Worm (Caenorhabditis elegans): ENCODE data around the gene lit-1.

DNA sequence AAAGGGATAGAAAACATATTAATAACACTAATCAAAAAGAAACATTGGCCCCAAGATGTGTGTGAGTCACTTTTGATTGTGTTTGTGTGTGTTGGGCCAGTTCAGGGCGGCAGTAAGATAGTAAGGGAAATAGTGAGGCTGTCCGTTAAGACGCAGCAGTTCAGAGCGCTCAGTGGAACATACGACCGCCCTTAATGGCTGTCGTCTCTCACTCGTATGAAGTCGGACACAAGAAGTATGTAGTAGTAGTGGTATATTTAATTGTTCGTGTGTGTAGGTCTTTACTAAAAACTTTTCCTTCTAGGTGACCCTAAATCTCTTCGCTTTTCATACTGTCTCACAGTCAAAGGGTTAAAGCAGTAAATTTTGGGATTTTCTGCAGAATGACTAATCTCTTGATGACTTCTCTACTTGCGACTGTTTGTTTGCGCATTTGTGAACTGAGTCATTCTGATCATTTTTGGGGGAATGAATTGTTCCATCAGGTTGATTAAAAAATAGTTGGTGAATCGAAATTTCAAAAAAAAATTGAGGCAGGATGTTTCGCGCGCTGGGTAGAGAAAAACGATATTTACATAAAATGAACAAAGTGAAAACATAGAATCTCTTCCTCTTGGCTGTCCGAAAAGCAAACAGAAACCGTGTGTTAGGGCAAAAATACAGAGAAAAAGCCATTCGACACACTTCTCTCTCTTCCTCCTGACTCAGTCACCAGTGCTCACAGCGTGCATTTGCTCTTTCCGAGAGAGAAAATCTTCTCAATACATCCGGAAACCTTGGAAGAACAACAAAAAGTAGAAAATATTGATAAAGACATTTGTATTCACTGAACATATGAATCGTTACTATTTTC, 61.7 kb downstream of the lit-1 start:
- TF ChIP-seq ceh-43 (GFP tag; optimal IDR thresholded peaks at IDR 0.05) (no peak), lsy-2 (tag; optimal IDR thresholded peaks at IDR 0.05) (no peak), nhr-237 (tag; optimal IDR thresholded peaks at IDR 0.05) (no peak), mls-2 (tag; optimal IDR thresholded peaks at IDR 0.05) (peak; percentile 17), elt-3 (tag; optimal IDR thresholded peaks at IDR 0.05) (no peak), nhr-28 (tag; optimal IDR thresholded peaks at IDR 0.05) (no peak), snpc-4 (tag; optimal IDR thresholded peaks at IDR 0.05) (no peak), blmp-1 (tag; optimal IDR thresholded peaks at IDR 0.05) (no peak), lin-13 (tag; optimal IDR thresholded peaks at IDR 0.05) (no peak)

Data from whole organism, mixed stage, embryonic.